Worm (Caenorhabditis elegans): ENCODE data around the gene T25D10.1.

Gene T25D10.1

ce11 chrII:6358232-6358631 is 45.0 kb upstream of the T25D10.1 start (continued):
- TF ChIP-seq mxl-1 (tag; optimal IDR thresholded peaks at IDR 0.05) (no peak), T26A5.8 (tag; optimal IDR thresholded peaks at IDR 0.05) (no peak), ztf-18 (tag; optimal IDR thresholded peaks at IDR 0.05) (no peak), pha-4 (tag; optimal IDR thresholded peaks at IDR 0.05) (no peak), dpff-1 (tag; optimal IDR thresholded peaks at IDR 0.05) (no peak), egrh-3 (GFP tag; IDR thresholded peaks at IDR 0.05) (no peak), him-1 (tag; optimal IDR thresholded peaks at IDR 0.05) (no peak), rcor-1 (GFP tag; IDR thresholded peaks at IDR 0.05) (no peak), lsy-27 (tag; optimal IDR thresholded peaks at IDR 0.05; ENCODE audit: borderline replicate concordance, insufficient read depth) (no peak), madf-6 (GFP tag; IDR thresholded peaks at IDR 0.05) (peak; percentile 49; the same call in 1 of the 2 replicates), hrde-1 (tag; optimal IDR thresholded peaks at IDR 0.05; ENCODE audit: borderline replicate concordance) (no peak), lag-1 (GFP tag; IDR thresholded peaks at IDR 0.05) (no peak), dpl-1 (GFP tag; optimal IDR thresholded peaks at IDR 0.05) (no peak), mcd-1 (GFP tag; IDR thresholded peaks at IDR 0.05) (no peak), D2030.7 (GFP tag; IDR thresholded peaks at IDR 0.05) (no peak), nhr-80 (tag; optimal IDR thresholded peaks at IDR 0.05) (no peak), ccch-3 (GFP tag; optimal IDR thresholded peaks at IDR 0.05) (no peak), ets-4 (GFP tag; optimal IDR thresholded peaks at IDR 0.05) (no peak), F57C9.4 (tag; optimal IDR thresholded peaks at IDR 0.05) (no peak), B0035.1 (tag; optimal IDR thresholded peaks at IDR 0.05) (no peak), lin-40 (tag; optimal IDR thresholded peaks at IDR 0.05) (no peak), Y56A3A.18 (GFP tag; IDR thresholded peaks at IDR 0.05) (no peak), nhr-179 (tag; optimal IDR thresholded peaks at IDR 0.05) (no peak), Y79H2A.3 (GFP tag; conservative IDR thresholded peaks at IDR 0.05) (no peak), let-526 (GFP tag; IDR thresholded peaks at IDR 0.05) (no peak), F33H1.4 (GFP tag; IDR thresholded peaks at IDR 0.05) (no peak), lin-26 (GFP tag; IDR thresholded peaks at IDR 0.05) (peak; percentile 66), chd-7 (tag; optimal IDR thresholded peaks at IDR 0.05) (no peak), mes-4 (tag; optimal IDR thresholded peaks at IDR 0.05) (no peak), K12H6.12 (tag; optimal IDR thresholded peaks at IDR 0.05) (no peak), unc-130 (GFP tag; optimal IDR thresholded peaks at IDR 0.05) (no peak), nhr-90 (tag; optimal IDR thresholded peaks at IDR 0.05) (no peak), lir-1 (GFP tag; conservative IDR thresholded peaks at IDR 0.05) (no peak)

ce11 chrII:6358905-6359304 is 44.3 kb upstream of the T25D10.1 start, which contains the start of gene C32D5.12:
Gene C32D5.12, minus strand, starts transcription at chrII:6359005.
- TF ChIP-seq unc-62 (GFP tag; optimal IDR thresholded peaks at IDR 0.05) (no peak), lag-1 (GFP tag; IDR thresholded peaks at IDR 0.05) (no peak), lsy-27 (tag; optimal IDR thresholded peaks at IDR 0.05; ENCODE audit: borderline replicate concordance, insufficient read depth) (no peak), die-1 (tag; optimal IDR thresholded peaks at IDR 0.05) (no peak), B0261.1 (tag; optimal IDR thresholded peaks at IDR 0.05) (no peak), B0336.3 (GFP tag; IDR thresholded peaks at IDR 0.05) (no peak), Y53F4B.3 (GFP tag; IDR thresholded peaks at IDR 0.05) (no peak), sptf-2 (GFP tag; optimal IDR thresholded peaks at IDR 0.05) (no peak), nhr-80 (tag; optimal IDR thresholded peaks at IDR 0.05) (no peak), F23B12.7 (tag; optimal IDR thresholded peaks at IDR 0.05; ENCODE audit: insufficient read depth) (no peak), nhr-90 (tag; optimal IDR thresholded peaks at IDR 0.05) (no peak), madf-6 (GFP tag; IDR thresholded peaks at IDR 0.05) (no peak)
